Worm (Caenorhabditis elegans) whole organism, midembryonic: Measurements from ENCODE around the gene C40A11.4.

Experiments used
- T22C8.4 ChIP-seq: fragments of 200-800 bp; sonication (Bioruptor generic); IDR thresholded peaks from 2 replicates; pipeline ENCODE4 v1.3.6; 2022; ENCODE audit warnings: missing genetic modification characterization, missing compliant biosample characterization
- flt-1 ChIP-seq: fragments of 200-800 bp; sonication (Bioruptor generic); IDR thresholded peaks from 2 replicates; pipeline ENCODE4 v1.3.6; 2022; ENCODE audit warnings: missing genetic modification characterization, missing compliant biosample characterization
- med-1 ChIP-seq: sonication (generic microtip); optimal IDR thresholded peaks from 2 replicates; lab custom pipeline; 2017; ENCODE audit warnings: missing genetic modification characterization, mild to moderate bottlenecking, missing compliant biosample characterization, antibody characterized with exemption, missing genetic modification reagents; ENCODE audit not compliant: insufficient read depth
- ztf-29 ChIP-seq: fragments of 200-800 bp; sonication (Bioruptor generic); IDR thresholded peaks from 2 replicates; pipeline ENCODE4 v1.3.6; 2022; ENCODE audit warnings: missing genetic modification reagents, missing genetic modification characterization, missing compliant biosample characterization

ce11 chrII:2177735-2178134, 40.5 kb downstream of the C40A11.4 start:
- TF ChIP-seq med-1 (GFP tag; lab: Kevin White, UChicago) (no peak), flt-1 (GFP tag; lab: Robert Waterston, UW) (no peak), T22C8.4 (no peak), ztf-29 (no peak)
